Worm (Caenorhabditis elegans) whole organism, late embryonic: Measurements from ENCODE around the gene mab-21.
A peak's percentile ranks its signal among the peaks of the same experiment; 100 is the strongest.

Experiments used
- C08G9.2 ChIP-seq: sonication (generic microtip); optimal IDR thresholded peaks from 2 replicates; lab custom pipeline; 2016; ENCODE audit warnings: mild to moderate bottlenecking, missing genetic modification characterization, moderate library complexity, missing compliant biosample characterization
- C38D4.7 ChIP-seq: fragments of 200-800 bp; sonication (Bioruptor generic); optimal IDR thresholded peaks from 2 replicates; lab custom pipeline; 2018; ENCODE audit warnings: mild to moderate bottlenecking, missing genetic modification characterization, moderate library complexity, missing compliant biosample characterization
- K02D7.2 ChIP-seq: sonication (generic microtip); optimal IDR thresholded peaks from 2 replicates; lab custom pipeline; 2017; ENCODE audit warnings: mild to moderate bottlenecking, missing genetic modification characterization, missing compliant biosample characterization
- T23F11.4 ChIP-seq: fragments of 200-800 bp; sonication (Bioruptor generic); optimal IDR thresholded peaks from 2 replicates; lab custom pipeline; 2018; ENCODE audit warnings: mild to moderate bottlenecking, missing genetic modification characterization, missing compliant biosample characterization
- ahr-1 ChIP-seq: sonication (generic microtip); optimal IDR thresholded peaks from 2 replicates; lab custom pipeline; 2016; ENCODE audit warnings: missing genetic modification characterization, missing compliant biosample characterization
- ama-1 ChIP-seq: fragments of 150-350 bp; optimal IDR thresholded peaks from 2 replicates; lab custom pipeline; 2014
- ceh-14 ChIP-seq: sonication (generic microtip); optimal IDR thresholded peaks from 2 replicates; lab custom pipeline; 2016; ENCODE audit warnings: missing genotype, missing genetic modification characterization, missing compliant biosample characterization
- ceh-18 ChIP-seq: sonication (generic microtip); optimal IDR thresholded peaks from 2 replicates; lab custom pipeline; 2016; ENCODE audit warnings: missing genetic modification characterization, missing compliant biosample characterization
- ceh-19 ChIP-seq: fragments of 200-800 bp; sonication (Bioruptor generic); optimal IDR thresholded peaks from 2 replicates; lab custom pipeline; 2018; ENCODE audit warnings: mild to moderate bottlenecking, missing genetic modification characterization, missing compliant biosample characterization
- ceh-2 ChIP-seq: sonication (generic microtip); optimal IDR thresholded peaks from 2 replicates; lab custom pipeline; 2016; ENCODE audit warnings: missing genotype, missing genetic modification characterization, missing compliant biosample characterization
- ceh-22 ChIP-seq: sonication (generic microtip); optimal IDR thresholded peaks from 2 replicates; lab custom pipeline; 2017; ENCODE audit warnings: missing biosample characterization, missing genetic modification characterization
- ceh-24 ChIP-seq: sonication (generic microtip); optimal IDR thresholded peaks from 2 replicates; lab custom pipeline; 2016; ENCODE audit warnings: mild to moderate bottlenecking, missing genetic modification characterization, missing compliant biosample characterization
- ceh-30 ChIP-seq: fragments of 150-350 bp; optimal IDR thresholded peaks from 2 replicates; lab custom pipeline; 2014; ENCODE audit warnings: missing biosample characterization, missing genetic modification characterization
- ceh-31 ChIP-seq: sonication (generic microtip); optimal IDR thresholded peaks from 2 replicates; lab custom pipeline; 2016; ENCODE audit warnings: missing genetic modification characterization, missing compliant biosample characterization
- ceh-34 ChIP-seq: sonication (generic microtip); optimal IDR thresholded peaks from 2 replicates; lab custom pipeline; 2016; ENCODE audit warnings: mild to moderate bottlenecking, missing genetic modification characterization, missing compliant biosample characterization
- dve-1 ChIP-seq: sonication (generic microtip); optimal IDR thresholded peaks from 2 replicates; lab custom pipeline; 2017; ENCODE audit warnings: antibody characterized with exemption, mild to moderate bottlenecking, missing genetic modification characterization, missing compliant biosample characterization
- elt-2 ChIP-seq: sonication (generic microtip); optimal IDR thresholded peaks from 2 replicates; lab custom pipeline; 2016; ENCODE audit warnings: missing genetic modification reagents, missing genetic modification characterization, missing compliant biosample characterization
- elt-4 ChIP-seq: sonication (generic microtip); optimal IDR thresholded peaks from 2 replicates; lab custom pipeline; 2016; ENCODE audit warnings: missing genetic modification characterization, missing compliant biosample characterization
- ets-4 ChIP-seq: sonication (generic microtip); optimal IDR thresholded peaks from 2 replicates; lab custom pipeline; 2016; ENCODE audit warnings: missing genetic modification characterization, missing compliant biosample characterization
- eyg-1 ChIP-seq: sonication (generic microtip); optimal IDR thresholded peaks from 2 replicates; lab custom pipeline; 2016; ENCODE audit warnings: missing genotype, missing genetic modification characterization, missing compliant biosample characterization
- fkh-10 ChIP-seq: fragments of 150-350 bp; optimal IDR thresholded peaks from 2 replicates; lab custom pipeline; 2014; ENCODE audit warnings: missing biosample characterization, missing genetic modification reagents, missing genetic modification characterization
- hlh-13 ChIP-seq: fragments of 200-800 bp; sonication (Bioruptor generic); optimal IDR thresholded peaks from 2 replicates; lab custom pipeline; 2018; ENCODE audit warnings: mild to moderate bottlenecking, missing genetic modification characterization, missing compliant biosample characterization
- hlh-30 ChIP-seq: sonication (generic microtip); optimal IDR thresholded peaks from 2 replicates; lab custom pipeline; 2017; ENCODE audit warnings: antibody characterized with exemption, missing genetic modification characterization, missing compliant biosample characterization; ENCODE audit not compliant: insufficient read depth
- hlh-6 ChIP-seq: sonication (generic microtip); optimal IDR thresholded peaks from 2 replicates; lab custom pipeline; 2016; ENCODE audit warnings: missing genotype, missing genetic modification characterization, missing compliant biosample characterization
- hlh-8 ChIP-seq: sonication (generic microtip); optimal IDR thresholded peaks from 2 replicates; lab custom pipeline; 2016; ENCODE audit warnings: missing genotype, missing genetic modification characterization, missing compliant biosample characterization
- nfya-1 ChIP-seq: sonication (generic microtip); optimal IDR thresholded peaks from 2 replicates; lab custom pipeline; 2017; ENCODE audit warnings: missing genetic modification characterization, mild to moderate bottlenecking, missing compliant biosample characterization, antibody characterized with exemption, moderate library complexity
- nhr-232 ChIP-seq: sonication (generic microtip); optimal IDR thresholded peaks from 2 replicates; lab custom pipeline; 2016; ENCODE audit warnings: missing genetic modification characterization, missing compliant biosample characterization
- npax-4 ChIP-seq: sonication (generic microtip); optimal IDR thresholded peaks from 2 replicates; lab custom pipeline; 2016; ENCODE audit warnings: missing genetic modification characterization, missing compliant biosample characterization
- pag-3 ChIP-seq: sonication (generic microtip); optimal IDR thresholded peaks from 2 replicates; lab custom pipeline; 2016; ENCODE audit warnings: missing compliant biosample characterization, missing genetic modification characterization, borderline replicate concordance
- pat-9 ChIP-seq: fragments of 200-800 bp; sonication (Bioruptor generic); optimal IDR thresholded peaks from 2 replicates; lab custom pipeline; 2018; ENCODE audit warnings: mild to moderate bottlenecking, missing genetic modification characterization, moderate library complexity, missing compliant biosample characterization
- pax-1 ChIP-seq: fragments of 150-350 bp; optimal IDR thresholded peaks from 2 replicates; lab custom pipeline; 2014; ENCODE audit warnings: missing biosample characterization, missing genetic modification characterization
- pha-4 ChIP-seq: fragments of 150-350 bp; optimal IDR thresholded peaks from 2 replicates; lab custom pipeline; 2018; ENCODE audit warnings: missing biosample characterization, missing genetic modification reagents, missing genetic modification characterization
- pqm-1 ChIP-seq: sonication (generic microtip); optimal IDR thresholded peaks from 2 replicates; lab custom pipeline; 2016; ENCODE audit warnings: missing genetic modification characterization, missing compliant biosample characterization
- sdc-2 ChIP-seq: sonication (generic microtip); optimal IDR thresholded peaks from 2 replicates; lab custom pipeline; 2016; ENCODE audit warnings: missing genotype, missing genetic modification characterization, missing compliant biosample characterization
- tbx-2 ChIP-seq: sonication (generic microtip); optimal IDR thresholded peaks from 2 replicates; lab custom pipeline; 2016; ENCODE audit warnings: missing genetic modification characterization, missing compliant biosample characterization
- tbx-7 ChIP-seq: sonication (generic microtip); optimal IDR thresholded peaks from 2 replicates; lab custom pipeline; 2016; ENCODE audit warnings: missing genotype, missing genetic modification characterization, missing compliant biosample characterization
- unc-3 ChIP-seq, 2 experiments: fragments of 200-800 bp in 1 of 2; sonication (Bioruptor generic) in 1 of 2; sonication (generic microtip) in 1 of 2; conservative IDR thresholded peaks in 1 of 2; optimal IDR thresholded peaks in 1 of 2; 2 replicates each; pipeline versions ENCODE4 v1.3.6 to Lab custom; 2016 to 2022; ENCODE audit warnings: missing compliant biosample characterization in 2 of 2, missing genetic modification characterization in 2 of 2, missing genetic modification reagents in 1 of 2
- unc-42 ChIP-seq: sonication (generic microtip); optimal IDR thresholded peaks from 2 replicates; lab custom pipeline; 2016; ENCODE audit warnings: missing genotype, missing genetic modification characterization, missing compliant biosample characterization
- unc-55 ChIP-seq: sonication (generic microtip); optimal IDR thresholded peaks from 2 replicates; lab custom pipeline; 2017; ENCODE audit warnings: missing biosample characterization, missing genetic modification reagents, missing genetic modification characterization
- zip-5 ChIP-seq: sonication (generic microtip); optimal IDR thresholded peaks from 2 replicates; lab custom pipeline; 2016; ENCODE audit warnings: missing genetic modification characterization, missing compliant biosample characterization

Gene mab-21

ce11 chrIII:4600139-4600762 lies at the start of gene mab-21:
Gene mab-21, plus strand, starts transcription at chrIII:4600753.
- no peak for TF ChIP-seq nhr-232 (tag; lab: Kevin White, UChicago)
- no peak for TF ChIP-seq pax-1 (tag; lab: Kevin White, UChicago)
- TF ChIP-seq fkh-10 (GFP tag; lab: Kevin White, UChicago), result no peak
- peak; percentile 25 for TF ChIP-seq unc-55 (GFP tag; lab: Kevin White, UChicago)
- no peak for TF ChIP-seq elt-4
- TF ChIP-seq elt-2, result peak; percentile 70
- TF ChIP-seq ceh-14 (tag; lab: Kevin White, UChicago), result no peak
- no peak for TF ChIP-seq C08G9.2 (tag; lab: Kevin White, UChicago)
- no peak for TF ChIP-seq ceh-18
- no peak for TF ChIP-seq T23F11.4
- no peak for TF ChIP-seq dve-1 (tag; lab: Kevin White, UChicago)
- TF ChIP-seq C38D4.7, result no peak
- no peak for TF ChIP-seq pat-9
- no peak for TF ChIP-seq ama-1 (lab: Kevin White, UChicago)
- TF ChIP-seq sdc-2 (tag; lab: Kevin White, UChicago), result no peak
- TF ChIP-seq, all 69 proteins: peak for 2

- TF ChIP-seq ceh-18, result peak; percentile 34
- no peak for TF ChIP-seq unc-42 (tag; lab: Kevin White, UChicago)
- TF ChIP-seq ceh-2 (tag; lab: Kevin White, UChicago), result peak; percentile 25
- no peak for TF ChIP-seq K02D7.2
- no peak for TF ChIP-seq unc-55 (GFP tag; lab: Kevin White, UChicago)
Observed at ce11 chrIII:4551963-4552362, 48.6 kb upstream of the mab-21 start.

- no peak for TF ChIP-seq ahr-1 (tag; lab: Kevin White, UChicago)
- TF ChIP-seq elt-2, result peak; percentile 55
Observed at ce11 chrIII:4552872-4553271, 47.7 kb upstream of the mab-21 start.

- no peak for TF ChIP-seq nfya-1
- no peak for TF ChIP-seq pax-1 (tag; lab: Kevin White, UChicago)
- no peak for TF ChIP-seq tbx-7 (tag; lab: Kevin White, UChicago)
- TF ChIP-seq ama-1 (lab: Kevin White, UChicago), result no peak
- TF ChIP-seq eyg-1, result no peak
- TF ChIP-seq pha-4 (tag; lab: Kevin White, UChicago), result no peak
- no peak for TF ChIP-seq hlh-8 (tag; lab: Kevin White, UChicago)
- no peak for TF ChIP-seq ceh-30 (tag; lab: Kevin White, UChicago)
Observed at ce11 chrIII:4553316-4553715, 47.2 kb upstream of the mab-21 start, which contains the start of gene imph-1. Gene imph-1, plus strand, starts transcription at chrIII:4553616.

ce11 chrIII:4555345-4555744 lies 45.2 kb upstream of the mab-21 start:
- TF ChIP-seq unc-42 (tag; lab: Kevin White, UChicago), result peak; percentile 33
- no peak for TF ChIP-seq pqm-1 (tag; lab: Kevin White, UChicago)

- TF ChIP-seq elt-2 (no peak), zip-5 (tag; lab: Kevin White, UChicago) (no peak), T23F11.4 (no peak), ceh-34 (tag; lab: Kevin White, UChicago) (peak; percentile 64), pha-4 (tag; lab: Kevin White, UChicago) (no peak), ceh-31 (tag; lab: Kevin White, UChicago) (peak; percentile 66), ama-1 (lab: Kevin White, UChicago) (peak; percentile 52), nfya-1 (peak; percentile 81), ets-4 (tag; lab: Kevin White, UChicago) (peak; percentile 26), ahr-1 (tag; lab: Kevin White, UChicago) (no peak), unc-3 (GFP tag; conservative IDR thresholded peaks at IDR 0.05; lab: Robert Waterston, UW) (no peak), unc-3 (tag; optimal IDR thresholded peaks at IDR 0.05; lab: Kevin White, UChicago) (no peak), hlh-8 (tag; lab: Kevin White, UChicago) (no peak), ceh-19 (GFP tag; lab: Kevin White, UChicago) (no peak), unc-42 (tag; lab: Kevin White, UChicago) (peak; percentile 7), pax-1 (tag; lab: Kevin White, UChicago) (peak; percentile 23), hlh-30 (tag; lab: Kevin White, UChicago) (peak; percentile 26), pag-3 (tag; lab: Kevin White, UChicago) (no peak), tbx-2 (peak; percentile 48), npax-4 (tag; lab: Kevin White, UChicago) (no peak), hlh-13 (GFP tag; lab: Kevin White, UChicago) (no peak), ceh-22 (tag; lab: Kevin White, UChicago) (no peak), hlh-6 (no peak), fkh-10 (GFP tag; lab: Kevin White, UChicago) (no peak), ceh-24 (tag; lab: Kevin White, UChicago) (no peak)
Observed at ce11 chrIII:4560393-4560890, 40.1 kb upstream of the mab-21 start.
